Fruit fly (Drosophila melanogaster) whole organism, embryonic: Measurements from ENCODE around the gene CG7564.

ENCODE experiments used
- Awh ChIP-seq: fragments of 200-800 bp; sonication (Bioruptor generic); IDR thresholded peaks from 2 replicates; pipeline ENCODE4, ENCODE4 v1.3.6; 2022; ENCODE audit warnings: missing biosample characterization, missing genetic modification characterization
- B-H1 ChIP-seq: fragments of 200-800 bp; sonication (Bioruptor generic); IDR thresholded peaks from 3 replicates; pipeline ENCODE4 v1.3.6; 2022; ENCODE audit warnings: missing biosample characterization, missing genetic modification characterization
- CG10209 ChIP-seq: fragments of 200-800 bp; sonication (Bioruptor generic); optimal IDR thresholded peaks from 3 replicates; lab custom pipeline; 2017; ENCODE audit warnings: missing biosample characterization, mild to moderate bottlenecking, missing genetic modification characterization, missing genetic modification reagents
- CG10462 ChIP-seq: fragments of 200-800 bp; sonication (Bioruptor generic); optimal IDR thresholded peaks from 2 replicates; lab custom pipeline; 2016; ENCODE audit warnings: missing biosample characterization, missing genetic modification characterization
- CG10565 ChIP-seq: fragments of 200-800 bp; sonication (Bioruptor generic); optimal IDR thresholded peaks from 3 replicates; lab custom pipeline; 2016; ENCODE audit warnings: missing biosample characterization, mild to moderate bottlenecking, missing genetic modification characterization
- CG12744 ChIP-seq: fragments of 200-800 bp; sonication (Bioruptor generic); optimal IDR thresholded peaks from 2 replicates; lab custom pipeline; 2016; ENCODE audit warnings: missing biosample characterization, missing genetic modification characterization
- CG14710 ChIP-seq: fragments of 200-800 bp; sonication (Bioruptor generic); optimal IDR thresholded peaks from 3 replicates; lab custom pipeline; 2019; ENCODE audit warnings: missing biosample characterization, mild to moderate bottlenecking, missing genetic modification characterization, moderate library complexity
- CG16815 ChIP-seq: fragments of 200-800 bp; sonication (Bioruptor generic); optimal IDR thresholded peaks from 3 replicates; lab custom pipeline; 2017; ENCODE audit warnings: missing biosample characterization, mild to moderate bottlenecking, missing genetic modification characterization
- CG16863 ChIP-seq: fragments of 200-800 bp; sonication (Bioruptor generic); optimal IDR thresholded peaks from 3 replicates; lab custom pipeline; 2016; ENCODE audit warnings: missing biosample characterization, missing genetic modification characterization
- CG18011 ChIP-seq: fragments of 200-800 bp; sonication (Bioruptor generic); optimal IDR thresholded peaks from 2 replicates; lab custom pipeline; 2017; ENCODE audit warnings: missing biosample characterization, missing genetic modification characterization, mild to moderate bottlenecking, moderate library complexity, missing genotype
- CG31388 ChIP-seq: fragments of 200-800 bp; sonication (Bioruptor generic); optimal IDR thresholded peaks from 2 replicates; lab custom pipeline; 2016; ENCODE audit warnings: missing biosample characterization, missing genetic modification characterization
- CG3995 ChIP-seq: fragments of 200-800 bp; sonication (Bioruptor generic); optimal IDR thresholded peaks from 3 replicates; lab custom pipeline; 2016; ENCODE audit warnings: missing biosample characterization, missing genetic modification characterization
- CG4424 ChIP-seq: fragments of 200-800 bp; sonication (Bioruptor generic); optimal IDR thresholded peaks from 3 replicates; lab custom pipeline; 2016; ENCODE audit warnings: missing biosample characterization, missing genetic modification characterization
- CG6272 ChIP-seq: fragments of 200-800 bp; sonication (Bioruptor generic); IDR thresholded peaks from 2 replicates; pipeline ENCODE4 v1.3.6; 2022; ENCODE audit warnings: missing biosample characterization, missing genetic modification characterization
- CG8388 ChIP-seq: fragments of 200-800 bp; sonication (Bioruptor generic); optimal IDR thresholded peaks from 2 replicates; lab custom pipeline; 2019; ENCODE audit warnings: missing biosample characterization, mild to moderate bottlenecking, missing genetic modification characterization, moderate library complexity
- CG9797 ChIP-seq: fragments of 200-800 bp; sonication (Bioruptor generic); optimal IDR thresholded peaks from 3 replicates; lab custom pipeline; 2018; ENCODE audit warnings: missing biosample characterization, mild to moderate bottlenecking, missing genetic modification characterization
- CG9817 ChIP-seq: fragments of 200-800 bp; sonication (Bioruptor generic); optimal IDR thresholded peaks from 2 replicates; lab custom pipeline; 2018; ENCODE audit warnings: missing biosample characterization, mild to moderate bottlenecking, missing genetic modification characterization, moderate library complexity
- CkIIα-i1 ChIP-seq: fragments of 200-800 bp; sonication (Bioruptor generic); IDR thresholded peaks from 2 replicates; pipeline ENCODE4 v1.3.6; 2022; ENCODE audit warnings: missing biosample characterization, missing genetic modification characterization
- CoRest ChIP-seq: fragments of 200-800 bp; sonication (Bioruptor generic); optimal IDR thresholded peaks from 3 replicates; lab custom pipeline; 2018; ENCODE audit warnings: missing biosample characterization, mild to moderate bottlenecking, missing genetic modification characterization, moderate library complexity
- Dip3 ChIP-seq: fragments of 200-800 bp; sonication (Bioruptor generic); optimal IDR thresholded peaks from 3 replicates; lab custom pipeline; 2016; ENCODE audit warnings: missing biosample characterization, missing genetic modification characterization
- Dp ChIP-seq: fragments of 200-800 bp; sonication (Bioruptor generic); optimal IDR thresholded peaks from 2 replicates; lab custom pipeline; 2018; ENCODE audit warnings: missing biosample characterization, mild to moderate bottlenecking, missing genetic modification characterization, moderate library complexity
- ERR ChIP-seq: fragments of 200-800 bp; sonication (Bioruptor generic); optimal IDR thresholded peaks from 2 replicates; lab custom pipeline; 2016; ENCODE audit warnings: missing biosample characterization, missing genetic modification characterization
- H15 ChIP-seq: fragments of 200-800 bp; sonication (Bioruptor generic); IDR thresholded peaks from 3 replicates; pipeline ENCODE4 v1.3.6; 2022; ENCODE audit warnings: missing biosample characterization, missing genetic modification characterization
- HLHmδ ChIP-seq: fragments of 200-800 bp; sonication (Bioruptor generic); optimal IDR thresholded peaks from 2 replicates; lab custom pipeline; 2018; ENCODE audit warnings: missing biosample characterization, mild to moderate bottlenecking, missing genetic modification characterization, moderate library complexity
- Hr51 ChIP-seq, 2 experiments: fragments of 200-800 bp; sonication (Bioruptor generic); optimal IDR thresholded peaks; 2 replicates in 1 of 2; 3 replicates in 1 of 2; lab custom pipeline; 2016 to 2018; ENCODE audit warnings: missing biosample characterization in 2 of 2, missing genetic modification characterization in 2 of 2, mild to moderate bottlenecking in 1 of 2, moderate library complexity in 1 of 2
- Kr ChIP-seq: fragments of 200-800 bp; sonication (Bioruptor generic); optimal IDR thresholded peaks from 2 replicates; lab custom pipeline; 2017; ENCODE audit warnings: missing biosample characterization, mild to moderate bottlenecking, missing genetic modification characterization
- Oli ChIP-seq: fragments of 200-800 bp; sonication (Bioruptor generic); optimal IDR thresholded peaks from 2 replicates; lab custom pipeline; 2018; ENCODE audit warnings: missing biosample characterization, mild to moderate bottlenecking, missing genetic modification characterization, moderate library complexity
- Scr ChIP-seq: fragments of 200-800 bp; sonication (Bioruptor generic); IDR thresholded peaks from 2 replicates; pipeline ENCODE4 v1.3.6; 2022; ENCODE audit warnings: missing biosample characterization, missing genetic modification characterization; ENCODE audit not compliant: partially characterized antibody
- Sox100B ChIP-seq: fragments of 200-800 bp; sonication (Bioruptor generic); optimal IDR thresholded peaks from 3 replicates; lab custom pipeline; 2018; ENCODE audit warnings: missing biosample characterization, mild to moderate bottlenecking, missing genetic modification characterization
- Spps ChIP-seq: fragments of 200-800 bp; sonication (Bioruptor generic); optimal IDR thresholded peaks from 2 replicates; lab custom pipeline; 2018; ENCODE audit warnings: missing biosample characterization, mild to moderate bottlenecking, missing genetic modification characterization
- Tbp ChIP-seq: fragments of >200 bp; optimal IDR thresholded peaks from 2 replicates; lab custom pipeline; 2018; ENCODE audit warnings: missing biosample characterization, missing genetic modification characterization
- Vsx1 ChIP-seq: fragments of 200-800 bp; sonication (Bioruptor generic); optimal IDR thresholded peaks from 2 replicates; lab custom pipeline; 2017; ENCODE audit warnings: missing biosample characterization, mild to moderate bottlenecking, missing genetic modification characterization, missing genetic modification reagents
- Xbp1 ChIP-seq: fragments of 200-800 bp; sonication (Bioruptor generic); optimal IDR thresholded peaks from 3 replicates; lab custom pipeline; 2016; ENCODE audit warnings: missing biosample characterization, mild to moderate bottlenecking, missing genetic modification characterization
- Xrp1 ChIP-seq: fragments of 200-800 bp; sonication (Bioruptor generic); IDR thresholded peaks from 2 replicates; pipeline ENCODE4 v1.3.6; 2022; ENCODE audit warnings: missing biosample characterization, missing genetic modification characterization
- bbx ChIP-seq: fragments of 200-800 bp; sonication (Bioruptor generic); IDR thresholded peaks from 2 replicates; pipeline ENCODE4 v1.3.6; 2022; ENCODE audit warnings: missing biosample characterization, missing genetic modification characterization; ENCODE audit not compliant: partially characterized antibody
- br ChIP-seq: fragments of >200 bp; optimal IDR thresholded peaks from 2 replicates; lab custom pipeline; 2017
- btn ChIP-seq: fragments of 200-800 bp; sonication (Bioruptor generic); optimal IDR thresholded peaks from 2 replicates; lab custom pipeline; 2016; ENCODE audit warnings: missing biosample characterization, missing genetic modification characterization
- cad ChIP-seq: fragments of >200 bp; optimal IDR thresholded peaks from 2 replicates; lab custom pipeline; 2017; ENCODE audit warnings: missing biosample characterization, missing genetic modification characterization
- cato ChIP-seq: fragments of 200-800 bp; sonication (Bioruptor generic); optimal IDR thresholded peaks from 2 replicates; lab custom pipeline; 2016; ENCODE audit warnings: missing biosample characterization, missing genetic modification characterization, borderline replicate concordance
- h ChIP-seq: fragments of >200 bp; optimal IDR thresholded peaks from 2 replicates; lab custom pipeline; 2017
- insv ChIP-seq, 2 experiments: fragments of 200-800 bp; sonication (Bioruptor generic); optimal IDR thresholded peaks; 3 replicates each; lab custom pipeline; 2016 to 2018; ENCODE audit warnings: missing biosample characterization in 2 of 2, missing genetic modification characterization in 2 of 2
- nom ChIP-seq: fragments of 200-800 bp; sonication (Bioruptor generic); optimal IDR thresholded peaks from 2 replicates; lab custom pipeline; 2017; ENCODE audit warnings: missing biosample characterization, missing genetic modification characterization, mild to moderate bottlenecking, moderate library complexity, missing genetic modification reagents
- pb ChIP-seq: fragments of 200-800 bp; sonication (Bioruptor generic); optimal IDR thresholded peaks from 3 replicates; lab custom pipeline; 2016; ENCODE audit warnings: missing biosample characterization, missing genetic modification characterization
- peb ChIP-seq: fragments of 200-800 bp; sonication (Bioruptor generic); IDR thresholded peaks from 2 replicates; pipeline ENCODE4 v1.3.6; 2022; ENCODE audit warnings: missing biosample characterization, missing genetic modification characterization
- schlank ChIP-seq: fragments of 200-800 bp; sonication (Bioruptor generic); optimal IDR thresholded peaks from 2 replicates; lab custom pipeline; 2018; ENCODE audit warnings: missing biosample characterization, mild to moderate bottlenecking, missing genetic modification characterization
- slbo ChIP-seq: fragments of 200-800 bp; sonication (Bioruptor generic); IDR thresholded peaks from 2 replicates; pipeline ENCODE4 v1.3.6; 2022; ENCODE audit warnings: missing biosample characterization, missing genetic modification characterization
- slou ChIP-seq: fragments of 200-800 bp; sonication (Bioruptor generic); optimal IDR thresholded peaks from 3 replicates; lab custom pipeline; 2016; ENCODE audit warnings: missing biosample characterization, missing genetic modification characterization
- sob ChIP-seq: fragments of 200-800 bp; sonication (Bioruptor generic); IDR thresholded peaks from 2 replicates; pipeline ENCODE4 v1.3.6; 2022; ENCODE audit warnings: missing biosample characterization, missing genetic modification characterization
- trh ChIP-seq: fragments of 200-800 bp; sonication (Bioruptor generic); optimal IDR thresholded peaks from 2 replicates; lab custom pipeline; 2016; ENCODE audit warnings: missing biosample characterization, missing genetic modification characterization
- unpg ChIP-seq: fragments of 200-800 bp; sonication (Bioruptor generic); optimal IDR thresholded peaks from 3 replicates; lab custom pipeline; 2018; ENCODE audit warnings: missing biosample characterization, mild to moderate bottlenecking, missing genetic modification characterization, moderate library complexity
- zfh1 ChIP-seq: fragments of 200-800 bp; sonication (Bioruptor generic); IDR thresholded peaks from 3 replicates; pipeline ENCODE4 v1.3.6; 2022; ENCODE audit warnings: missing biosample characterization, missing genetic modification characterization

The CG7564 gene

DNA sequence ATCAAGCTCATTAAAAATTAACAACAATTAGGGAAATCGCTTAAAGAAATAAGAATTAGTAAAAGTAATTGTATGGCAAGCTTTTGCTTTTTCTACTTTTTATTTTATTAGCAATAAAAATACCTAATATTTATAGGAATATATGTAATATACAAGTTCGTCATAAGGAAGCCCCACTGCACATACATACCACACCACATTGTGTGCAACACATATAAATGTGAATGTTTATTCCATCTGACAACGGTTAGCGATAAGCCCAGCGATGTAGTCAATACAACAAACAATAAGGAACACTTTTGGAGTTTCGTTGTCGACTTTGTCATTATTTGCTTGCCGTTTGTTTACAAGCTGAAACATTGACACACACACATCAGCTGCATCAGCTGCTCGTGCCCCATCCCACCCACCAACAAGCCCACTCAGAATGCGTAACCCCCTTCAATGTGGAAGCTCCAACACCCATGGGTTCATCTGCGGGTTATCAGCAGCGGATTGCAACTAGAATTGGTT is 28.8 kb upstream of the CG7564 start (continued):
- peak; percentile 85 for TF ChIP-seq unpg (GFP tag; lab: Kevin White, UChicago)
- peak; percentile 41 for TF ChIP-seq CG9817
- TF ChIP-seq bbx (GFP tag; lab: Robert Waterston, UW): no peak
- TF ChIP-seq Xrp1 (GFP tag; lab: Robert Waterston, UW): peak; percentile 86
- no peak for TF ChIP-seq slou (GFP tag; lab: Kevin White, UChicago)
- no peak for TF ChIP-seq CG6272 (GFP tag; lab: Robert Waterston, UW)
- peak; percentile 81 for TF ChIP-seq zfh1 (GFP tag; lab: Robert Waterston, UW)
- no peak for TF ChIP-seq CG10565 (GFP tag; lab: Kevin White, UChicago)
- peak in 1 of 2 experiments; percentile 32 for TF ChIP-seq insv (GFP tag; optimal IDR thresholded peaks at IDR 0.05; lab: Kevin White, UChicago)
- TF ChIP-seq Sox100B: peak; percentile 86
- TF ChIP-seq cad: no peak
- peak; percentile 89 for TF ChIP-seq Kr
- TF ChIP-seq nom (GFP tag; lab: Kevin White, UChicago): peak; percentile 80
- peak; percentile 86 for TF ChIP-seq Awh (GFP tag; lab: Robert Waterston, UW)
- TF ChIP-seq Spps (tag; lab: Kevin White, UChicago): peak; percentile 84
- TF ChIP-seq Hr51 (GFP tag; optimal IDR thresholded peaks at IDR 0.05; lab: Kevin White, UChicago): peak; percentile 7 to 48
- TF ChIP-seq CG16863 (GFP tag; lab: Kevin White, UChicago): peak; percentile 57
- TF ChIP-seq Dip3: no peak
- no peak for TF ChIP-seq CG3995 (GFP tag; lab: Kevin White, UChicago)
- peak; percentile 94 for TF ChIP-seq CG14710 (tag; lab: Kevin White, UChicago)
- no peak for TF ChIP-seq H15 (GFP tag; lab: Robert Waterston, UW)
- TF ChIP-seq cato (GFP tag; lab: Kevin White, UChicago): peak; percentile 70
- peak; percentile 43 for TF ChIP-seq btn (GFP tag; lab: Kevin White, UChicago)
- peak; percentile 76 for TF ChIP-seq CG8388
- no peak for TF ChIP-seq br (lab: Kevin White, UChicago)
- peak; percentile 46 for TF ChIP-seq CoRest (tag; lab: Kevin White, UChicago)
- TF ChIP-seq peb: no peak
- TF ChIP-seq schlank (tag; lab: Kevin White, UChicago): no peak
- TF ChIP-seq ERR (GFP tag; lab: Kevin White, UChicago): peak; percentile 1
- TF ChIP-seq CG9797 (GFP tag; lab: Kevin White, UChicago): peak; percentile 41
- peak; percentile 53 for TF ChIP-seq Oli (tag; lab: Kevin White, UChicago)
- TF ChIP-seq CG12744: peak; percentile 1
- TF ChIP-seq CG18011: no peak
- no peak for TF ChIP-seq CkIIα-i1 (GFP tag; lab: Robert Waterston, UW)
- no peak for TF ChIP-seq Scr
- TF ChIP-seq Dp (GFP tag; lab: Kevin White, UChicago): no peak
- TF ChIP-seq trh (GFP tag; lab: Kevin White, UChicago): peak; percentile 61
- TF ChIP-seq h (lab: Kevin White, UChicago): no peak
- TF ChIP-seq sob (GFP tag; lab: Robert Waterston, UW): no peak
- TF ChIP-seq slbo: no peak
- TF ChIP-seq CG16815 (GFP tag; lab: Kevin White, UChicago): no peak
- TF ChIP-seq CG10209 (GFP tag; lab: Kevin White, UChicago): peak; percentile 79
- TF ChIP-seq CG31388 (GFP tag; lab: Kevin White, UChicago): no peak
- TF ChIP-seq pb (GFP tag; lab: Kevin White, UChicago): peak; percentile 38
- peak; percentile 92 for TF ChIP-seq Vsx1 (GFP tag; lab: Kevin White, UChicago)
- no peak for TF ChIP-seq Tbp (GFP tag; lab: Kevin White, UChicago)
- TF ChIP-seq B-H1 (GFP tag; lab: Robert Waterston, UW): peak; percentile 10; the same call in 1 of the 3 replicates
- TF ChIP-seq CG10462 (GFP tag; lab: Kevin White, UChicago): peak; percentile 67
- peak; percentile 44 for TF ChIP-seq Xbp1
- peak; percentile 99 for TF ChIP-seq HLHmδ
- peak; percentile 65 for TF ChIP-seq CG4424 (GFP tag; lab: Kevin White, UChicago)
